Worm (Caenorhabditis elegans): ENCODE results near the gene spp-16.

DNA sequence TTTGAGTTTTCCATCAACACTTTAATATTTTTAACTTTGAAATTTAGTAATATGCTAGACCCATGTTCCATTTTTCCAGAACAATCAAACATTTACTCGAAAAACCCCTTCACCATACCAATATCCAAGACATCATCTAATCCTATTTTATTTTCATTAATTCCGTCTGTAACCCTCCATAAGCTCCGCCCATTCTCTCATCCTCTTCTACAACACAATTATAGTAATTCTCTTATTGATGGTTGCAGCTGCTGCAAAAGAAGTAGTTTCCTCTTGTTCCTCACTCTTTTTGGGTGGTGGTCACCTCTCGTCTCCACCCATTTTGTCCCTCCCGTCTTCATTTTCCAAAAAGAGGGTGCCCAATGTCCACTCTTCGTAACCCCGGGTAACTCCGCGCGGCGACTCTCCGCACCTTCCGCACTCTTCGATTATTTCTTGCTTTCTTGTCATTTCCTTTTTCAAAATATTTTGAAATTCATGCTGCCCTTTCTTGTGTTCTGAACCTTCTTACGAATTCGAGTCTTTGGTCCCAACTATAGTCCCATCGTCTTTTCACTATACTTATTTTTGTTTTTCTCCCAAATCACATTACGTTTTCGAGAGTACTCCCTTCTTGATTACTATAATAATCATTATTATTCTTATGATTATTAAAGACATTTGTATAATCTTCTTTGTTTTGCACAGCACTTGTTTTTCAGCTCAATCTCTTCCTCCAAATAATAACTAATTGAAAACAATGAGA, 20.8 kb downstream of the spp-16 start, which contains the start of gene F32D8.1:
- no peak for TF ChIP-seq ztf-11 (tag; optimal IDR thresholded peaks at IDR 0.05)
- TF ChIP-seq peb-1 (tag; optimal IDR thresholded peaks at IDR 0.05), result no peak
- no peak for TF ChIP-seq ztf-4 (tag; optimal IDR thresholded peaks at IDR 0.05)
